Fruit fly (Drosophila melanogaster) whole organism, prepupa: ENCODE results near the gene Marf.

Source experiments
- CG10631 ChIP-seq: fragments of 200-800 bp; sonication (Bioruptor generic); optimal IDR thresholded peaks from 2 replicates; lab custom pipeline; 2016; ENCODE audit warnings: missing biosample characterization, missing genetic modification characterization
- CG10669 ChIP-seq: fragments of 200-800 bp; sonication (Bioruptor generic); optimal IDR thresholded peaks from 3 replicates; lab custom pipeline; 2018; ENCODE audit warnings: missing biosample characterization, mild to moderate bottlenecking, missing genetic modification characterization, moderate library complexity
- CG11294 ChIP-seq: fragments of 200-800 bp; sonication (Bioruptor generic); IDR thresholded peaks from 2 replicates; pipeline ENCODE4 v1.3.6; 2022; ENCODE audit warnings: missing biosample characterization, missing genetic modification characterization
- CG11902 ChIP-seq: fragments of 200-800 bp; sonication (Bioruptor generic); optimal IDR thresholded peaks from 3 replicates; lab custom pipeline; 2016; ENCODE audit warnings: missing biosample characterization, missing genetic modification characterization
- CG15336 ChIP-seq: fragments of 200-800 bp; sonication (Bioruptor generic); IDR thresholded peaks from 2 replicates; pipeline ENCODE4 v1.3.6; 2022; ENCODE audit warnings: missing biosample characterization, missing genetic modification characterization
- CG1621 ChIP-seq: fragments of 200-800 bp; sonication (Bioruptor generic); optimal IDR thresholded peaks from 3 replicates; lab custom pipeline; 2018; ENCODE audit warnings: missing biosample characterization, mild to moderate bottlenecking, missing genetic modification characterization
- CG3032 ChIP-seq: fragments of 200-800 bp; optimal IDR thresholded peaks from 2 replicates; lab custom pipeline; 2019; ENCODE audit warnings: missing biosample characterization, mild to moderate bottlenecking, missing genetic modification characterization, moderate library complexity
- CG32006 ChIP-seq: fragments of 200-800 bp; sonication (Bioruptor generic); optimal IDR thresholded peaks from 3 replicates; lab custom pipeline; 2017; ENCODE audit warnings: missing biosample characterization, mild to moderate bottlenecking, missing genetic modification characterization
- CG34406 ChIP-seq: fragments of 200-800 bp; sonication (Bioruptor generic); optimal IDR thresholded peaks from 3 replicates; lab custom pipeline; 2016; ENCODE audit warnings: missing biosample characterization, missing genetic modification characterization
- CG3919 ChIP-seq: fragments of 200-800 bp; sonication (Bioruptor generic); optimal IDR thresholded peaks from 3 replicates; lab custom pipeline; 2016; ENCODE audit warnings: missing biosample characterization, missing genetic modification characterization
- CG4318 ChIP-seq: fragments of 200-800 bp; sonication (Bioruptor generic); optimal IDR thresholded peaks from 3 replicates; lab custom pipeline; 2017; ENCODE audit warnings: missing biosample characterization, mild to moderate bottlenecking, missing genetic modification characterization
- CG6163 ChIP-seq: fragments of 200-800 bp; sonication (Bioruptor generic); IDR thresholded peaks from 3 replicates; pipeline ENCODE4 v1.3.6; 2022; ENCODE audit warnings: missing biosample characterization, missing genetic modification characterization
- CG6276 ChIP-seq: fragments of 200-800 bp; sonication (Bioruptor generic); optimal IDR thresholded peaks from 2 replicates; lab custom pipeline; 2017; ENCODE audit warnings: missing biosample characterization, mild to moderate bottlenecking, missing genetic modification characterization
- CG6854 ChIP-seq: fragments of 200-800 bp; sonication (Bioruptor generic); optimal IDR thresholded peaks from 2 replicates; lab custom pipeline; 2017; ENCODE audit warnings: missing biosample characterization, mild to moderate bottlenecking, missing genetic modification characterization
- CG7368 ChIP-seq: fragments of 200-800 bp; sonication (Bioruptor generic); optimal IDR thresholded peaks from 3 replicates; lab custom pipeline; 2016; ENCODE audit warnings: missing biosample characterization, missing genetic modification characterization
- CG8319 ChIP-seq: fragments of 200-800 bp; sonication (Bioruptor generic); optimal IDR thresholded peaks from 3 replicates; lab custom pipeline; 2016; ENCODE audit warnings: missing biosample characterization, missing genetic modification characterization
- CG8632 ChIP-seq: fragments of 200-800 bp; sonication (Bioruptor generic); optimal IDR thresholded peaks from 3 replicates; lab custom pipeline; 2016; ENCODE audit warnings: missing biosample characterization, missing genetic modification characterization
- CG9139 ChIP-seq: fragments of 200-800 bp; sonication (Bioruptor generic); optimal IDR thresholded peaks from 3 replicates; lab custom pipeline; 2017; ENCODE audit warnings: missing biosample characterization, mild to moderate bottlenecking, missing genetic modification characterization
- Eip75B ChIP-seq: fragments of 200-800 bp; sonication (Bioruptor generic); optimal IDR thresholded peaks from 3 replicates; lab custom pipeline; 2016; ENCODE audit warnings: missing biosample characterization, missing genetic modification characterization
- Eip78C ChIP-seq: fragments of 200-800 bp; sonication (Bioruptor generic); peaks from one replicate; lab custom pipeline; 2016; ENCODE audit warnings: missing biosample characterization, missing genetic modification characterization
- Eip93F ChIP-seq: fragments of 200-800 bp; sonication (Bioruptor generic); optimal IDR thresholded peaks from 2 replicates; lab custom pipeline; 2016; ENCODE audit warnings: missing biosample characterization, mild to moderate bottlenecking, missing genetic modification characterization
- Ets21C ChIP-seq: fragments of 200-800 bp; sonication (Bioruptor generic); optimal IDR thresholded peaks from 3 replicates; lab custom pipeline; 2016; ENCODE audit warnings: missing biosample characterization, missing genetic modification characterization
- Hr38 ChIP-seq: sonication (Bioruptor generic); optimal IDR thresholded peaks from 2 replicates; lab custom pipeline; 2016; ENCODE audit warnings: missing biosample characterization, missing genetic modification characterization
- Hr4 ChIP-seq: fragments of 200-800 bp; sonication (Bioruptor generic); optimal IDR thresholded peaks from 3 replicates; lab custom pipeline; 2016; ENCODE audit warnings: missing biosample characterization, missing genetic modification characterization
- Lpt ChIP-seq: fragments of 200-800 bp; sonication (Bioruptor generic); optimal IDR thresholded peaks from 3 replicates; lab custom pipeline; 2016; ENCODE audit warnings: missing biosample characterization, missing genetic modification characterization
- Smox ChIP-seq: fragments of 200-800 bp; sonication (Bioruptor generic); optimal IDR thresholded peaks from 3 replicates; lab custom pipeline; 2016; ENCODE audit warnings: missing biosample characterization, missing genetic modification characterization
- Sox102F ChIP-seq: fragments of 200-800 bp; sonication (Bioruptor generic); optimal IDR thresholded peaks from 2 replicates; lab custom pipeline; 2016; ENCODE audit warnings: missing biosample characterization, mild to moderate bottlenecking, missing genetic modification characterization
- Sox14 ChIP-seq: fragments of 200-800 bp; sonication (Bioruptor generic); optimal IDR thresholded peaks from 3 replicates; lab custom pipeline; 2016; ENCODE audit warnings: missing biosample characterization, missing genetic modification characterization
- Sox15 ChIP-seq: fragments of 200-800 bp; sonication (Bioruptor generic); optimal IDR thresholded peaks from 3 replicates; lab custom pipeline; 2016; ENCODE audit warnings: missing biosample characterization, missing genetic modification characterization
- achi ChIP-seq: fragments of 200-800 bp; sonication (Bioruptor generic); optimal IDR thresholded peaks from 3 replicates; lab custom pipeline; 2016; ENCODE audit warnings: missing biosample characterization, missing genetic modification characterization
- acj6 ChIP-seq: fragments of 200-800 bp; sonication (Bioruptor generic); optimal IDR thresholded peaks from 3 replicates; lab custom pipeline; 2016; ENCODE audit warnings: missing biosample characterization, missing genetic modification characterization
- eg ChIP-seq: fragments of 200-800 bp; sonication (Bioruptor generic); IDR thresholded peaks from 3 replicates; pipeline ENCODE4 v1.3.6; 2022; ENCODE audit warnings: missing biosample characterization, missing genetic modification characterization
- esn ChIP-seq: fragments of 200-800 bp; sonication (Bioruptor generic); optimal IDR thresholded peaks from 2 replicates; lab custom pipeline; 2016; ENCODE audit warnings: missing biosample characterization, mild to moderate bottlenecking, missing genetic modification characterization, moderate library complexity
- fd59A ChIP-seq: fragments of 200-800 bp; sonication (Bioruptor generic); optimal IDR thresholded peaks from 2 replicates; lab custom pipeline; 2017; ENCODE audit warnings: missing biosample characterization, mild to moderate bottlenecking, missing genetic modification characterization, missing genetic modification reagents
- fd85E ChIP-seq: fragments of 200-800 bp; sonication (Bioruptor generic); optimal IDR thresholded peaks from 3 replicates; lab custom pipeline; 2016; ENCODE audit warnings: missing biosample characterization, missing genetic modification characterization
- fkh ChIP-seq: fragments of 200-800 bp; sonication (Bioruptor generic); optimal IDR thresholded peaks from 3 replicates; lab custom pipeline; 2017; ENCODE audit warnings: missing biosample characterization, mild to moderate bottlenecking, missing genetic modification characterization, moderate library complexity
- lz ChIP-seq: fragments of 200-800 bp; sonication (Bioruptor generic); optimal IDR thresholded peaks from 3 replicates; lab custom pipeline; 2016; ENCODE audit warnings: missing biosample characterization, missing genetic modification characterization
- pdm3 ChIP-seq: fragments of 200-800 bp; sonication (Bioruptor generic); optimal IDR thresholded peaks from 3 replicates; lab custom pipeline; 2016; ENCODE audit warnings: missing biosample characterization, missing genetic modification characterization
- salr ChIP-seq, 2 experiments: fragments of 200-800 bp; sonication (Bioruptor generic); optimal IDR thresholded peaks; 3 replicates each; lab custom pipeline; 2016 to 2018; ENCODE audit warnings: missing biosample characterization in 2 of 2, missing genetic modification characterization in 2 of 2, mild to moderate bottlenecking in 1 of 2
- spab ChIP-seq: fragments of 200-800 bp; sonication (Bioruptor generic); optimal IDR thresholded peaks from 2 replicates; lab custom pipeline; 2017; ENCODE audit warnings: missing biosample characterization, mild to moderate bottlenecking, missing genetic modification characterization, missing genetic modification reagents
- svp ChIP-seq: fragments of 200-800 bp; sonication (Bioruptor generic); peaks from one replicate; lab custom pipeline; 2016; ENCODE audit warnings: missing biosample characterization, missing genetic modification characterization
- topi ChIP-seq: fragments of 200-800 bp; sonication (Bioruptor generic); optimal IDR thresholded peaks from 3 replicates; lab custom pipeline; 2016; ENCODE audit warnings: missing biosample characterization, missing genetic modification characterization
- vri ChIP-seq: fragments of 200-800 bp; sonication (Bioruptor generic); optimal IDR thresholded peaks from 3 replicates; lab custom pipeline; 2016; ENCODE audit warnings: missing biosample characterization, mild to moderate bottlenecking, missing genetic modification characterization

Gene Marf

DNA sequence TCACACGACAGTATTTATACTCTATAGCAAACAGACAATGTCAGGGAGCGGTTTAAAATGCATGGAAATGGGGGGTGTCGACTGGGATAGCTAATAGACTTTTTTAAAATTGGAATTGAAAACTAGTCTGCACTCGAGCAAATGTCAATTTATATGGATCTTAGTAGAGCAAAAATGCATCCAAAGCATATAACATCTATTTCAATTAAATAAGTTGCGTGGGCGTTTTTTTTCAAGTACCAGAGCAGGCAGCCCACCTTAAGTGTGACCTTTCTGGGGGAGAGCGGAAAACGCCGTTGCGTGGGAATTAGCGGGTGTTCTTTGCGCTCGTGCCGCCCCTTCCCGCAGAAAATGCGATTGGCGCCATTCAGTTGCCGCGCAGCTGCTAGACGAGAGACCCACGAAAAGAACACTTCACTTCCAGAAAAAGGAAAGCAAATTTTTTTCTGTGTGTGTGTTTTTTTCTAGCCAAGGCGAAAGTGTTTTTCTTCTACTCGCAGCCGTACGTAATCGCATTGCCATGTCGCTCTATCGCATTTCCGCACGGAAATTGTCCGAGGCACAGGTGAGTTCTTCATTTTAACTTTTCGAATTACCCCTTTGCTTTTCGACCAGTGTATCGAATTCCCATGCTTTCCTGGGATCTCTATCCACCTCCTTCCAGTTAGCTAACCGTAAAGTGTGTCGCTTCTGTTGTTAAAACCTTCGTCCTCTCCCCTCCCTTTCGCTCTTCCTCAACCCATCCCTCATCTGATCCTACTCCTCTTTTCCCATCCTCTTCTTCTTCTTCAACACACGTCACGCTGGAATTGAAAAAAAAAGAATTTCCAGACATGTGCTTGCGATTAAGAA is 13.6 kb upstream of the Marf start:
- TF ChIP-seq eg = 0 out of 3 replicates have a peak, but pooled peaks have one; percentile 33
- peak; percentile 35 for TF ChIP-seq CG3919 (GFP tag; lab: Kevin White, UChicago)
- TF ChIP-seq acj6 (GFP tag; lab: Kevin White, UChicago) = peak; percentile 9
- peak; percentile 60 for TF ChIP-seq svp (GFP tag; lab: Kevin White, UChicago)
- peak; percentile 53 for TF ChIP-seq vri (GFP tag; lab: Kevin White, UChicago)
- peak; percentile 32 for TF ChIP-seq Smox (GFP tag; lab: Kevin White, UChicago)
- TF ChIP-seq Eip78C = peak; percentile 81
- TF ChIP-seq CG10631 (GFP tag; lab: Kevin White, UChicago) = peak; percentile 19
- TF ChIP-seq esn (GFP tag; lab: Kevin White, UChicago) = peak; percentile 12
- peak; percentile 57; the same call in 1 of the 3 replicates for TF ChIP-seq CG6163
- TF ChIP-seq Eip75B (GFP tag; lab: Kevin White, UChicago) = peak; percentile 21
- TF ChIP-seq CG8319 = no peak
- no peak for TF ChIP-seq fd59A (GFP tag; lab: Kevin White, UChicago)
- no peak for TF ChIP-seq Hr38 (GFP tag; lab: Kevin White, UChicago)
- TF ChIP-seq CG32006 (GFP tag; lab: Kevin White, UChicago) = peak; percentile 33
- peak; percentile 12 for TF ChIP-seq Lpt
- TF ChIP-seq Sox102F = peak; percentile 35
- 0 out of 2 replicates have a peak, but pooled peaks have one; percentile 20 for TF ChIP-seq CG15336 (GFP tag; lab: Robert Waterston, UW)
- peak; percentile 13 for TF ChIP-seq CG6276 (GFP tag; lab: Kevin White, UChicago)
- TF ChIP-seq CG6854 (GFP tag; lab: Kevin White, UChicago) = no peak
- no peak for TF ChIP-seq lz (GFP tag; lab: Kevin White, UChicago)
- peak; percentile 3 for TF ChIP-seq pdm3 (GFP tag; lab: Kevin White, UChicago)
- TF ChIP-seq achi (GFP tag; lab: Kevin White, UChicago) = peak; percentile 6

DNA sequence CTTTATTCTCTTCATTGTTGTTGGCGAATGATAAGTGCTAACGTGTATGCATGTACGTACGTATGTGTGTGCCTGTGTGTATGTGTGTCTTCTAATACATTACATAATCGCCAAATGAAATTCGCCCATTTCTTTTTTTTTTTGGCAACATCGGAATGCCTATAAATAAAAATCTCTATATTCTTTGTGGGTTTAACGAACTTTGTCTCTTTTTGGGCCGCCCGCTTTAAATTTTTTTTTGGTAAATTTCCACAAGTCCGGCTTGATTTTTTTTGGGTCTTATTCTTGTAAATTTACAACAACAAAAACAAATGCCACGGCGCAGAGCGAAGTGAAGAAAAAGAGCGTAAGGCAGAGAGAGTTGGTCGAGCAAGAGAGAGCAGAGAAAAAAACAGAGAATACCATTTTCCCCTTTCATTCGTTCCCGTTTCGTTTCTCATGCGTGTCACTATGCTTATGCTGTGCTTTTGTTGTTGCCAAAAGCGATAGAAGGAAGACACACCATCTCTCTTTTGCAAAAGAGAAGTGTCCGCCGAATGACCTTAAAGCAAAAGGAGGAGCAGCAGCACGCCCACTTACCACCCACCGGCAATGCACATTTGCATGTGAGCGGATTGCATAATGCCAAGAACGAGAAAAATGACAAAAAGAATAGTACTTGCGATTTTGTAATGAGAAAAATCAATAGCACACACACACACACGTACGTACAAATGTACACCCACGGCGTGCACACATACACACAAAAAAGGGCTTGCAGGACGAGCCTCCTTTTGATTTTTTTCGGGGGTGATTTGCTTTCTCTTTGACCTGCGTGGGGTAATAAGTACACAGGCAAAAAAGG is 12.8 kb upstream of the Marf start:
- TF ChIP-seq CG3032 (no peak), CG10669 (GFP tag; lab: Kevin White, UChicago) (no peak), CG34406 (GFP tag; lab: Kevin White, UChicago) (no peak), CG1621 (no peak), CG11294 (GFP tag; lab: Robert Waterston, UW) (no peak), CG7368 (GFP tag; lab: Kevin White, UChicago) (no peak), spab (GFP tag; lab: Kevin White, UChicago) (no peak), Sox102F (no peak), fkh (GFP tag; lab: Kevin White, UChicago) (no peak), Eip93F (GFP tag; lab: Kevin White, UChicago) (no peak), fd59A (GFP tag; lab: Kevin White, UChicago) (no peak), CG8319 (no peak), CG11902 (no peak), salr (GFP tag; optimal IDR thresholded peaks at IDR 0.05; lab: Kevin White, UChicago) (no peak), CG3919 (GFP tag; lab: Kevin White, UChicago) (no peak)

DNA sequence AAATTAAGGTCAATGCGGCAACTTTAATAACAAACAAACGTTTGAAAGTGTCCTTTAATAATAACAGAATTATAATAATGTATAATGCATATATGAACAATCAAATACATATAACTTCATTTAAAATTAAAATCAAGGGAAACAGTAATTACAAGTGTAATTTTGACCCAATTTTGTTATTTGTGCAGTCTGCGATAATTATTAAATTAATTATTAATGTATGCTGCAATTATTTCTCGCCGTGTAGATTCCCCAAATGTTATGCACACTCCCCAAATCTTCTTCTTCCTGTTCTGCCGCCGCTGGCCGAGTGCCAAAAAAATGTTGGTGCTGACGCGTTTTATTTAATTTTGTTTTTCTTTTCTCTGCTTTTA is 12.1 kb upstream of the Marf start:
- TF ChIP-seq fd85E (GFP tag; lab: Kevin White, UChicago) (no peak), achi (GFP tag; lab: Kevin White, UChicago) (peak; percentile 71), pdm3 (GFP tag; lab: Kevin White, UChicago) (peak; percentile 53), Eip78C (peak; percentile 86), Hr4 (GFP tag; lab: Kevin White, UChicago) (peak; percentile 54), CG7368 (GFP tag; lab: Kevin White, UChicago) (peak; percentile 54), Eip75B (GFP tag; lab: Kevin White, UChicago) (peak; percentile 59), CG10669 (GFP tag; lab: Kevin White, UChicago) (peak; percentile 52), Ets21C (no peak), CG1621 (no peak), CG8319 (peak; percentile 27), topi (GFP tag; lab: Kevin White, UChicago) (peak; percentile 70), acj6 (GFP tag; lab: Kevin White, UChicago) (peak; percentile 63), CG9139 (GFP tag; lab: Kevin White, UChicago) (peak; percentile 4), CG11294 (GFP tag; lab: Robert Waterston, UW) (peak; percentile 52; the same call in 1 of the 2 replicates), vri (GFP tag; lab: Kevin White, UChicago) (no peak), CG15336 (GFP tag; lab: Robert Waterston, UW) (peak; percentile 68), salr (GFP tag; optimal IDR thresholded peaks at IDR 0.05; lab: Kevin White, UChicago) (peak in 1 of 2 experiments; percentile 61), Sox14 (GFP tag; lab: Kevin White, UChicago) (peak; percentile 26), CG6276 (GFP tag; lab: Kevin White, UChicago) (no peak), CG8632 (GFP tag; lab: Kevin White, UChicago) (peak; percentile 72), Sox15 (peak; percentile 44), esn (GFP tag; lab: Kevin White, UChicago) (peak; percentile 83), CG4318 (GFP tag; lab: Kevin White, UChicago) (peak; percentile 53)
